Worm (Caenorhabditis elegans) whole organism, L2 larva: Measurements from ENCODE around the gene secs-1.

Source experiments
- C34F6.9 ChIP-seq: fragments of 150-350 bp; optimal IDR thresholded peaks from 2 replicates; lab custom pipeline; 2014; ENCODE audit warnings: missing biosample characterization, missing genetic modification characterization
- F13H6.1 ChIP-seq: sonication (generic microtip); optimal IDR thresholded peaks from 2 replicates; lab custom pipeline; 2016; ENCODE audit warnings: missing genetic modification characterization, missing compliant biosample characterization
- R02D3.7 ChIP-seq: fragments of 150-350 bp; optimal IDR thresholded peaks from 2 replicates; lab custom pipeline; 2014; ENCODE audit warnings: missing biosample characterization, missing genetic modification characterization
- Y55F3AM.14 ChIP-seq: fragments of 200-800 bp; sonication (Bioruptor generic); optimal IDR thresholded peaks from 2 replicates; lab custom pipeline; 2018; ENCODE audit warnings: mild to moderate bottlenecking, missing genetic modification characterization, missing compliant biosample characterization
- ZK546.5 ChIP-seq: sonication (generic microtip); optimal IDR thresholded peaks from 2 replicates; lab custom pipeline; 2017; ENCODE audit warnings: missing biosample characterization, missing genetic modification characterization
- alr-1 ChIP-seq: fragments of 150-350 bp; optimal IDR thresholded peaks from 2 replicates; lab custom pipeline; 2014; ENCODE audit warnings: missing biosample characterization, missing genetic modification characterization
- aly-2 ChIP-seq: fragments of 150-350 bp; optimal IDR thresholded peaks from 2 replicates; lab custom pipeline; 2014; ENCODE audit warnings: missing biosample characterization, missing genetic modification characterization
- ama-1 ChIP-seq: fragments of 150-350 bp; optimal IDR thresholded peaks from 2 replicates; lab custom pipeline; 2018; ENCODE audit warnings: inconsistent platforms
- blmp-1 ChIP-seq: sonication (generic microtip); optimal IDR thresholded peaks from 2 replicates; lab custom pipeline; 2017; ENCODE audit warnings: missing genetic modification characterization, mild to moderate bottlenecking, missing compliant biosample characterization, antibody characterized with exemption, moderate library complexity; ENCODE audit not compliant: insufficient read depth
- ceh-16 ChIP-seq: fragments of 150-350 bp; optimal IDR thresholded peaks from 2 replicates; lab custom pipeline; 2014; ENCODE audit warnings: missing biosample characterization, missing genetic modification characterization
- ceh-82 ChIP-seq: fragments of 150-350 bp; optimal IDR thresholded peaks from 2 replicates; lab custom pipeline; 2014; ENCODE audit warnings: missing biosample characterization, missing genetic modification characterization
- crh-2 ChIP-seq: sonication (generic microtip); optimal IDR thresholded peaks from 2 replicates; lab custom pipeline; 2017; ENCODE audit warnings: missing biosample characterization, missing genetic modification characterization
- dmd-4 ChIP-seq: sonication (generic microtip); optimal IDR thresholded peaks from 2 replicates; lab custom pipeline; 2017; ENCODE audit warnings: missing biosample characterization, missing genetic modification characterization
- egl-27 ChIP-seq: sonication (generic microtip); optimal IDR thresholded peaks from 3 replicates; lab custom pipeline; 2017; ENCODE audit warnings: missing biosample characterization, missing genetic modification reagents, missing genetic modification characterization
- elt-1 ChIP-seq: fragments of 150-350 bp; optimal IDR thresholded peaks from 2 replicates; lab custom pipeline; 2014; ENCODE audit warnings: missing biosample characterization, missing genetic modification characterization
- elt-3 ChIP-seq: sonication (generic microtip); optimal IDR thresholded peaks from 2 replicates; lab custom pipeline; 2017; ENCODE audit warnings: missing biosample characterization, missing genetic modification characterization
- fos-1 ChIP-seq: fragments of 150-350 bp; optimal IDR thresholded peaks from 2 replicates; lab custom pipeline; 2014; ENCODE audit warnings: missing biosample characterization, missing genetic modification characterization
- gmeb-1 ChIP-seq: fragments of 150-350 bp; optimal IDR thresholded peaks from 2 replicates; lab custom pipeline; 2014; ENCODE audit warnings: missing biosample characterization, missing genetic modification characterization
- lin-13 ChIP-seq: fragments of 150-350 bp; optimal IDR thresholded peaks from 2 replicates; lab custom pipeline; 2014; ENCODE audit warnings: missing biosample characterization, missing genetic modification reagents, missing genetic modification characterization
- lin-39 ChIP-seq: fragments of 150-350 bp; optimal IDR thresholded peaks from 2 replicates; lab custom pipeline; 2014; ENCODE audit warnings: missing biosample characterization, missing genetic modification reagents, missing genetic modification characterization
- lsy-2 ChIP-seq, 2 experiments: fragments of 150-350 bp in 1 of 2; sonication (generic microtip) in 1 of 2; optimal IDR thresholded peaks; 2 replicates each; lab custom pipeline; 2014 to 2017; ENCODE audit warnings: missing biosample characterization in 2 of 2, missing genetic modification characterization in 2 of 2
- mab-5 ChIP-seq: fragments of 150-350 bp; optimal IDR thresholded peaks from 2 replicates; lab custom pipeline; 2014; ENCODE audit warnings: missing biosample characterization, missing genetic modification characterization
- mdl-1 ChIP-seq, 2 experiments: fragments of 150-350 bp in 1 of 2; sonication (generic microtip) in 1 of 2; optimal IDR thresholded peaks; 2 replicates each; lab custom pipeline; 2017; ENCODE audit warnings: missing biosample characterization in 2 of 2, missing genetic modification characterization in 2 of 2
- nhr-10 ChIP-seq: sonication (generic microtip); optimal IDR thresholded peaks from 2 replicates; lab custom pipeline; 2017; ENCODE audit warnings: missing biosample characterization, missing genetic modification characterization
- nhr-11 ChIP-seq: fragments of 150-350 bp; optimal IDR thresholded peaks from 2 replicates; lab custom pipeline; 2014; ENCODE audit warnings: missing biosample characterization, missing genetic modification characterization
- nhr-12 ChIP-seq: fragments of 150-350 bp; optimal IDR thresholded peaks from 2 replicates; lab custom pipeline; 2014; ENCODE audit warnings: missing biosample characterization, missing genetic modification characterization
- nhr-129 ChIP-seq: fragments of 150-350 bp; optimal IDR thresholded peaks from 2 replicates; lab custom pipeline; 2014; ENCODE audit warnings: missing biosample characterization, missing genetic modification characterization
- nhr-21 ChIP-seq: fragments of 150-350 bp; optimal IDR thresholded peaks from 2 replicates; lab custom pipeline; 2014; ENCODE audit warnings: missing biosample characterization, missing genetic modification characterization
- nhr-23 ChIP-seq: fragments of 150-350 bp; optimal IDR thresholded peaks from 2 replicates; lab custom pipeline; 2014; ENCODE audit warnings: missing biosample characterization, missing genetic modification reagents, missing genetic modification characterization
- nhr-237 ChIP-seq: fragments of 150-350 bp; optimal IDR thresholded peaks from 2 replicates; lab custom pipeline; 2014; ENCODE audit warnings: missing biosample characterization, missing genetic modification characterization
- nhr-6 ChIP-seq: fragments of 150-350 bp; optimal IDR thresholded peaks from 2 replicates; lab custom pipeline; 2014; ENCODE audit warnings: missing biosample characterization, missing genetic modification characterization
- nhr-77 ChIP-seq: fragments of 150-350 bp; optimal IDR thresholded peaks from 2 replicates; lab custom pipeline; 2014; ENCODE audit warnings: missing biosample characterization, missing genetic modification characterization
- peb-1 ChIP-seq: fragments of 150-350 bp; optimal IDR thresholded peaks from 2 replicates; lab custom pipeline; 2014; ENCODE audit warnings: missing biosample characterization, missing genetic modification characterization
- sem-4 ChIP-seq: fragments of 150-350 bp; optimal IDR thresholded peaks from 2 replicates; lab custom pipeline; 2014; ENCODE audit warnings: missing biosample characterization, missing genetic modification reagents, missing genetic modification characterization
- skn-1 ChIP-seq: sonication (generic microtip); optimal IDR thresholded peaks from 2 replicates; lab custom pipeline; 2017; ENCODE audit warnings: missing biosample characterization, missing genetic modification characterization
- sma-3 ChIP-seq: sonication (generic microtip); optimal IDR thresholded peaks from 2 replicates; lab custom pipeline; 2016; ENCODE audit warnings: missing genetic modification reagents, missing genetic modification characterization, missing compliant biosample characterization
- sma-9 ChIP-seq, 2 experiments: fragments of 150-350 bp in 1 of 2; sonication (generic microtip) in 1 of 2; optimal IDR thresholded peaks; 2 replicates each; lab custom pipeline; 2014 to 2016; ENCODE audit warnings: missing genetic modification characterization in 2 of 2, mild to moderate bottlenecking in 1 of 2, missing biosample characterization in 1 of 2, missing compliant biosample characterization in 1 of 2, missing genetic modification reagents in 1 of 2, moderate library complexity in 1 of 2
- snpc-4 ChIP-seq: fragments of 150-350 bp; optimal IDR thresholded peaks from 2 replicates; lab custom pipeline; 2014; ENCODE audit warnings: missing biosample characterization, missing genetic modification characterization
- unc-55 ChIP-seq: fragments of 150-350 bp; sonication (generic microtip); optimal IDR thresholded peaks from 3 replicates; lab custom pipeline; 2014; ENCODE audit warnings: missing biosample characterization, missing genetic modification reagents, missing genetic modification characterization
- unc-62 ChIP-seq: fragments of 150-350 bp; optimal IDR thresholded peaks from 2 replicates; lab custom pipeline; 2014; ENCODE audit warnings: missing biosample characterization, missing genetic modification reagents, missing genetic modification characterization
- zag-1 ChIP-seq: fragments of 150-350 bp; optimal IDR thresholded peaks from 2 replicates; lab custom pipeline; 2014; ENCODE audit warnings: missing biosample characterization, missing genetic modification characterization
- ztf-1 ChIP-seq: fragments of 200-800 bp; sonication (Bioruptor generic); conservative IDR thresholded peaks from 2 replicates; pipeline ENCODE4 v1.3.6; 2022; ENCODE audit warnings: missing genetic modification characterization, missing compliant biosample characterization
- ztf-11 ChIP-seq: sonication (generic microtip); optimal IDR thresholded peaks from 2 replicates; lab custom pipeline; 2017; ENCODE audit warnings: missing biosample characterization, missing genetic modification characterization
- ztf-4 ChIP-seq: fragments of 150-350 bp; optimal IDR thresholded peaks from 2 replicates; lab custom pipeline; 2014; ENCODE audit warnings: missing biosample characterization, missing genetic modification characterization

The secs-1 gene

ce11 chrV:10813425-10814156 lies 9.3 kb upstream of the secs-1 start, which contains the start of the genes C29A12.1 and lig-1:
Gene C29A12.1 (minus strand): TSS chrV:10813487.
Gene lig-1 (plus strand): TSS chrV:10814106.
- TF ChIP-seq lsy-2 (tag; optimal IDR thresholded peaks at IDR 0.05; lab: Kevin White, UChicago) (peak in 1 of 2 experiments; percentile 36), gmeb-1 (tag; lab: Kevin White, UChicago) (peak; percentile 41), ztf-11 (no peak), sem-4 (tag; lab: Kevin White, UChicago) (no peak), R02D3.7 (tag; lab: Kevin White, UChicago) (no peak), unc-55 (peak; percentile 45), nhr-6 (tag; lab: Kevin White, UChicago) (no peak), Y55F3AM.14 (GFP tag; lab: Kevin White, UChicago) (no peak), skn-1 (tag; lab: Kevin White, UChicago) (no peak), blmp-1 (no peak), ceh-16 (tag; lab: Kevin White, UChicago) (no peak), nhr-77 (no peak), ztf-1 (GFP tag; lab: Robert Waterston, UW) (no peak), nhr-237 (tag; lab: Kevin White, UChicago) (no peak), nhr-10 (no peak), fos-1 (tag; lab: Kevin White, UChicago) (no peak), dmd-4 (tag; lab: Kevin White, UChicago) (no peak), mab-5 (tag; lab: Kevin White, UChicago) (no peak), nhr-12 (tag; lab: Kevin White, UChicago) (no peak), C34F6.9 (tag; lab: Kevin White, UChicago) (peak; percentile 22), snpc-4 (tag; lab: Kevin White, UChicago) (no peak), peb-1 (tag; lab: Kevin White, UChicago) (no peak), mdl-1 (tag; optimal IDR thresholded peaks at IDR 0.05; lab: Kevin White, UChicago) (no peak), ztf-4 (no peak), lin-13 (GFP tag; lab: Kevin White, UChicago) (no peak), alr-1 (tag; lab: Kevin White, UChicago) (no peak), nhr-129 (tag; lab: Kevin White, UChicago) (peak; percentile 39), elt-3 (tag; lab: Kevin White, UChicago) (no peak), unc-62 (no peak), crh-2 (tag; lab: Kevin White, UChicago) (no peak)

ce11 chrV:10811763-10812162 lies 7.5 kb upstream of the secs-1 start, which contains the start of gene C29A12.22:
Gene C29A12.22 (plus strand): TSS chrV:10812063.
- TF ChIP-seq fos-1 (tag; lab: Kevin White, UChicago) (no peak), aly-2 (tag; lab: Kevin White, UChicago) (no peak), nhr-77 (no peak), nhr-12 (tag; lab: Kevin White, UChicago) (no peak), ztf-11 (no peak), ceh-16 (tag; lab: Kevin White, UChicago) (no peak), lin-13 (GFP tag; lab: Kevin White, UChicago) (no peak)

- peak; percentile 82 for TF ChIP-seq lin-13 (GFP tag; lab: Kevin White, UChicago)
- peak; percentile 54 for TF ChIP-seq fos-1 (tag; lab: Kevin White, UChicago)
- TF ChIP-seq mab-5 (tag; lab: Kevin White, UChicago): peak; percentile 91
- peak; percentile 72 to 87 for TF ChIP-seq lsy-2 (tag; optimal IDR thresholded peaks at IDR 0.05; lab: Kevin White, UChicago)
- no peak for TF ChIP-seq unc-62
- TF ChIP-seq nhr-23: no peak
- peak; percentile 53 for TF ChIP-seq nhr-11 (tag; lab: Kevin White, UChicago)
- TF ChIP-seq ceh-16 (tag; lab: Kevin White, UChicago): peak; percentile 63
- TF ChIP-seq Y55F3AM.14 (GFP tag; lab: Kevin White, UChicago): peak; percentile 7
- TF ChIP-seq ztf-1 (GFP tag; lab: Robert Waterston, UW): no peak
- TF ChIP-seq peb-1 (tag; lab: Kevin White, UChicago): no peak
- TF ChIP-seq nhr-21 (tag; lab: Kevin White, UChicago): peak; percentile 70
- no peak for TF ChIP-seq elt-3 (tag; lab: Kevin White, UChicago)
- peak; percentile 89 for TF ChIP-seq C34F6.9 (tag; lab: Kevin White, UChicago)
- peak; percentile 96 for TF ChIP-seq sma-9 (GFP tag; optimal IDR thresholded peaks at IDR 0.05; lab: Kevin White, UChicago)
- no peak for TF ChIP-seq sma-9 (tag; optimal IDR thresholded peaks at IDR 0.05; lab: Kevin White, UChicago)
- no peak for TF ChIP-seq nhr-12 (tag; lab: Kevin White, UChicago)
- peak; percentile 90 for TF ChIP-seq sma-3 (GFP tag; lab: Kevin White, UChicago)
- peak; percentile 9 for TF ChIP-seq ztf-11
- peak; percentile 62 for TF ChIP-seq egl-27 (tag; lab: Kevin White, UChicago)
- TF ChIP-seq elt-1 (tag; lab: Kevin White, UChicago): no peak
- no peak for TF ChIP-seq ama-1 (lab: Kevin White, UChicago)
- TF ChIP-seq zag-1 (tag; lab: Kevin White, UChicago): peak; percentile 56
- TF ChIP-seq nhr-6 (tag; lab: Kevin White, UChicago): peak; percentile 62
- peak; percentile 19 for TF ChIP-seq R02D3.7 (tag; lab: Kevin White, UChicago)
- TF ChIP-seq ZK546.5 (tag; lab: Kevin White, UChicago): peak; percentile 22
- peak; percentile 83 for TF ChIP-seq ztf-4
- TF ChIP-seq nhr-10: no peak
- TF ChIP-seq lin-39 (tag; lab: Kevin White, UChicago): no peak
- no peak for TF ChIP-seq blmp-1
- no peak for TF ChIP-seq skn-1 (tag; lab: Kevin White, UChicago)
- peak; percentile 50 for TF ChIP-seq ceh-82 (tag; lab: Kevin White, UChicago)
- no peak for TF ChIP-seq nhr-77
- no peak for TF ChIP-seq aly-2 (tag; lab: Kevin White, UChicago)
- peak; percentile 86 for TF ChIP-seq gmeb-1 (tag; lab: Kevin White, UChicago)
- TF ChIP-seq F13H6.1 (tag; lab: Kevin White, UChicago): peak; percentile 93
These were observed 3.6 kb upstream of the secs-1 start, which contains the start of gene plrg-1 for ce11 chrV:10807862-10808327. Gene plrg-1 (minus strand): TSS chrV:10807912.
